Worm (Caenorhabditis elegans) whole organism, young adult: ENCODE data around the gene Y48E1C.2.

Experiments
- B0019.2 ChIP-seq: fragments of 200-800 bp; sonication (Bioruptor generic); conservative IDR thresholded peaks from 2 replicates; pipeline ENCODE4 v1.3.6; 2022; ENCODE audit warnings: missing genetic modification reagents, missing genetic modification characterization, missing compliant biosample characterization
- B0261.1 ChIP-seq: sonication (generic microtip); optimal IDR thresholded peaks from 2 replicates; lab custom pipeline; 2016; ENCODE audit warnings: mild to moderate bottlenecking, missing genetic modification characterization, moderate library complexity, missing compliant biosample characterization
- F22D6.2 ChIP-seq: sonication (generic microtip); optimal IDR thresholded peaks from 2 replicates; lab custom pipeline; 2016; ENCODE audit warnings: mild to moderate bottlenecking, missing genetic modification characterization, missing compliant biosample characterization
- F23B12.7 ChIP-seq: sonication (generic microtip); optimal IDR thresholded peaks from 2 replicates; lab custom pipeline; 2017; ENCODE audit warnings: missing genetic modification characterization, mild to moderate bottlenecking, missing compliant biosample characterization, antibody characterized with exemption, moderate library complexity; ENCODE audit not compliant: insufficient read depth
- F49E8.2 ChIP-seq: sonication (generic microtip); optimal IDR thresholded peaks from 3 replicates; lab custom pipeline; 2017; ENCODE audit warnings: missing genetic modification characterization, mild to moderate bottlenecking, missing compliant biosample characterization, antibody characterized with exemption, moderate library complexity; ENCODE audit not compliant: insufficient read depth
- Y79H2A.3 ChIP-seq: fragments of 200-800 bp; sonication (Bioruptor generic); conservative IDR thresholded peaks from 2 replicates; pipeline ENCODE4 v1.3.6; 2022; ENCODE audit warnings: missing genetic modification reagents, missing genetic modification characterization, missing compliant biosample characterization
- Y95B8A.8 ChIP-seq: fragments of 200-800 bp; sonication (Bioruptor generic); IDR thresholded peaks from 2 replicates; pipeline ENCODE4 v1.3.6; 2022; ENCODE audit warnings: missing genetic modification reagents, missing genetic modification characterization, missing compliant biosample characterization
- aptf-3 ChIP-seq: fragments of 200-800 bp; sonication (Bioruptor generic); IDR thresholded peaks from 2 replicates; pipeline ENCODE4 v1.3.6; 2022; ENCODE audit warnings: missing genetic modification characterization, missing compliant biosample characterization
- attf-3 ChIP-seq: fragments of 200-800 bp; sonication (Bioruptor generic); conservative IDR thresholded peaks from 2 replicates; pipeline ENCODE4 v1.3.6; 2022; ENCODE audit warnings: missing genetic modification reagents, missing genetic modification characterization, missing compliant biosample characterization
- bed-1 ChIP-seq: fragments of 200-800 bp; sonication (Bioruptor generic); IDR thresholded peaks from 2 replicates; pipeline ENCODE4 v1.3.6; 2022; ENCODE audit warnings: missing genetic modification reagents, missing genetic modification characterization, missing compliant biosample characterization
- ccch-3 ChIP-seq: fragments of 200-800 bp; sonication (Bioruptor generic); optimal IDR thresholded peaks from 2 replicates; lab custom pipeline; 2018; ENCODE audit warnings: mild to moderate bottlenecking, missing genetic modification characterization, missing compliant biosample characterization
- ceh-100 ChIP-seq: fragments of 200-800 bp; sonication (Bioruptor generic); IDR thresholded peaks from 2 replicates; pipeline ENCODE4 v1.3.6; 2022; ENCODE audit warnings: missing genetic modification reagents, missing genetic modification characterization, missing compliant biosample characterization
- ceh-58 ChIP-seq: fragments of 200-800 bp; sonication (Bioruptor generic); IDR thresholded peaks from 2 replicates; pipeline ENCODE4 v1.3.6; 2022; ENCODE audit warnings: missing genetic modification characterization, missing compliant biosample characterization
- ceh-79 ChIP-seq: sonication (generic microtip); optimal IDR thresholded peaks from 2 replicates; lab custom pipeline; 2017; ENCODE audit warnings: mild to moderate bottlenecking, missing genetic modification characterization, missing compliant biosample characterization
- die-1 ChIP-seq: sonication (generic microtip); optimal IDR thresholded peaks from 2 replicates; lab custom pipeline; 2016; ENCODE audit warnings: missing genotype, mild to moderate bottlenecking, missing genetic modification characterization, missing compliant biosample characterization
- dox-1 ChIP-seq: fragments of 200-800 bp; sonication (Bioruptor generic); IDR thresholded peaks from 2 replicates; pipeline ENCODE4 v1.3.6; 2022; ENCODE audit warnings: missing genetic modification reagents, missing genetic modification characterization, missing compliant biosample characterization
- egl-18 ChIP-seq: fragments of 200-800 bp; sonication (Bioruptor generic); IDR thresholded peaks from 2 replicates; pipeline ENCODE4 v1.3.6; 2022; ENCODE audit warnings: missing genetic modification reagents, missing genetic modification characterization, missing compliant biosample characterization
- fkh-3 ChIP-seq: sonication (generic microtip); optimal IDR thresholded peaks from 2 replicates; lab custom pipeline; 2016; ENCODE audit warnings: mild to moderate bottlenecking, missing genetic modification characterization, missing compliant biosample characterization
- hsf-1 ChIP-seq: fragments of 200-800 bp; sonication (Bioruptor generic); IDR thresholded peaks from 2 replicates; pipeline ENCODE4 v1.3.6; 2022; ENCODE audit warnings: missing genetic modification reagents, missing genetic modification characterization, missing compliant biosample characterization
- lin-54 ChIP-seq: fragments of 200-800 bp; sonication (Bioruptor generic); optimal IDR thresholded peaks from 2 replicates; lab custom pipeline; 2018; ENCODE audit warnings: mild to moderate bottlenecking, missing genetic modification characterization, missing compliant biosample characterization
- lsl-1 ChIP-seq: fragments of 200-800 bp; sonication (Bioruptor generic); optimal IDR thresholded peaks from 2 replicates; lab custom pipeline; 2018; ENCODE audit warnings: mild to moderate bottlenecking, missing genetic modification characterization, moderate library complexity, missing compliant biosample characterization
- madf-3 ChIP-seq: fragments of 200-800 bp; sonication (Bioruptor generic); IDR thresholded peaks from 2 replicates; pipeline ENCODE4 v1.3.6; 2022; ENCODE audit warnings: missing genetic modification reagents, missing genetic modification characterization, missing compliant biosample characterization
- mes-4 ChIP-seq: sonication (generic microtip); optimal IDR thresholded peaks from 2 replicates; lab custom pipeline; 2016; ENCODE audit warnings: missing genotype, missing genetic modification characterization, missing compliant biosample characterization
- nhr-90 ChIP-seq: sonication (generic microtip); optimal IDR thresholded peaks from 2 replicates; lab custom pipeline; 2016; ENCODE audit warnings: missing genotype, mild to moderate bottlenecking, missing genetic modification characterization, missing compliant biosample characterization
- rcor-1 ChIP-seq: fragments of 200-800 bp; sonication (Bioruptor generic); IDR thresholded peaks from 2 replicates; pipeline ENCODE4 v1.3.6; 2022; ENCODE audit warnings: missing genetic modification reagents, missing genetic modification characterization, missing compliant biosample characterization
- repo-1 ChIP-seq: sonication (generic microtip); optimal IDR thresholded peaks from 2 replicates; lab custom pipeline; 2017; ENCODE audit warnings: mild to moderate bottlenecking, missing genetic modification characterization, missing compliant biosample characterization
- sdz-38 ChIP-seq: sonication (generic microtip); optimal IDR thresholded peaks from 2 replicates; lab custom pipeline; 2016; ENCODE audit warnings: missing genotype, missing genetic modification characterization, missing compliant biosample characterization
- snpc-1.1 ChIP-seq: sonication (generic microtip); optimal IDR thresholded peaks from 2 replicates; lab custom pipeline; 2017; ENCODE audit warnings: missing genetic modification characterization, mild to moderate bottlenecking, missing compliant biosample characterization, antibody characterized with exemption, moderate library complexity, missing genotype, missing genetic modification reagents; ENCODE audit not compliant: insufficient read depth
- snpc-1.3 ChIP-seq: sonication (generic microtip); optimal IDR thresholded peaks from 2 replicates; lab custom pipeline; 2017; ENCODE audit warnings: missing genetic modification characterization, mild to moderate bottlenecking, missing compliant biosample characterization, antibody characterized with exemption, moderate library complexity, missing genotype, missing genetic modification reagents; ENCODE audit not compliant: insufficient read depth
- snpc-4 ChIP-seq, 5 experiments: fragments of 150-350 bp in 1 of 5; sonication (generic microtip) in 4 of 5; optimal IDR thresholded peaks; 2 replicates each; lab custom pipeline; 2014 to 2018; ENCODE audit warnings: missing genetic modification characterization in 5 of 5, missing biosample characterization in 3 of 5, antibody characterized with exemption in 2 of 5, mild to moderate bottlenecking in 2 of 5, missing compliant biosample characterization in 2 of 5, missing genotype in 2 of 5, moderate library complexity in 2 of 5, missing genetic modification reagents in 1 of 5
- sptf-2 ChIP-seq: fragments of 200-800 bp; sonication (Bioruptor generic); optimal IDR thresholded peaks from 2 replicates; lab custom pipeline; 2018; ENCODE audit warnings: mild to moderate bottlenecking, missing genetic modification characterization, missing compliant biosample characterization
- tlf-1 ChIP-seq: fragments of 200-800 bp; sonication (Bioruptor generic); optimal IDR thresholded peaks from 2 replicates; lab custom pipeline; 2018; ENCODE audit warnings: mild to moderate bottlenecking, missing genetic modification characterization, missing compliant biosample characterization
- zim-3 ChIP-seq: sonication (generic microtip); optimal IDR thresholded peaks from 2 replicates; lab custom pipeline; 2017; ENCODE audit warnings: mild to moderate bottlenecking, missing genetic modification characterization, moderate library complexity, missing compliant biosample characterization
- ztf-22 ChIP-seq: fragments of 200-800 bp; sonication (Bioruptor generic); optimal IDR thresholded peaks from 2 replicates; lab custom pipeline; 2018; ENCODE audit warnings: mild to moderate bottlenecking, missing genetic modification characterization, moderate library complexity, missing compliant biosample characterization
- ztf-25 ChIP-seq: fragments of 200-800 bp; sonication (Bioruptor generic); IDR thresholded peaks from 2 replicates; pipeline ENCODE4 v1.3.6; 2022; ENCODE audit warnings: missing genetic modification reagents, missing genetic modification characterization, missing compliant biosample characterization
- ztf-3 ChIP-seq: fragments of 200-800 bp; sonication (Bioruptor generic); optimal IDR thresholded peaks from 2 replicates; lab custom pipeline; 2018; ENCODE audit warnings: mild to moderate bottlenecking, missing genetic modification characterization, missing compliant biosample characterization

Gene Y48E1C.2

DNA sequence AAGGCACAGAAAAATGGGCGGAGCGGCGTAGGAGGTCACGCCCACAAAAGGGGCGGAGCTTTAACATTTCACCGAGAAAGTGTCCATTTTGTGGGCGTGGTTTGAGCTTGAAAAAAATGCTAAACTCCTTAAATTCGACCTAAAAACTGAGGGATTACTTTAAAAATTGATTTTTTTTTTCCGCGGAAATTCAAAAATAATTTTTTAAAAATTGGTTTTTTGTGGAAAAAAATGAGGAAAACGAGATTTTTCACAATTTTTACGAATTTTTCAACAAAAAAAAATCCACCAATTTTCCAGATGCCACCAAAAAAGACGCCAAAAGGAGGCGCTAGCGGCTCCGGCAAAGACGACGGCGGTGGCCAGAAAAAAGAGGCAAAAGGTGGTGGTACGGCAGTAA is 21.7 kb upstream of the Y48E1C.2 start, which contains the start of gene pinn-4:
TSS of gene pinn-4 (plus strand) at position 301 of the 400 bp plus-strand sequence.
- TF ChIP-seq die-1 (tag; lab: Kevin White, UChicago): no peak
- no peak for TF ChIP-seq ceh-58 (GFP tag; lab: Robert Waterston, UW)
- no peak for TF ChIP-seq hsf-1 (GFP tag; lab: Robert Waterston, UW)
- TF ChIP-seq F22D6.2 (tag; lab: Kevin White, UChicago): no peak
- TF ChIP-seq snpc-4 (GFP tag; optimal IDR thresholded peaks at IDR 0.05; lab: Kevin White, UChicago): no peak
- no peak for TF ChIP-seq snpc-4 (tag; optimal IDR thresholded peaks at IDR 0.05; lab: Kevin White, UChicago)
- no peak for TF ChIP-seq attf-3 (GFP tag; lab: Robert Waterston, UW)
- no peak for TF ChIP-seq egl-18 (GFP tag; lab: Robert Waterston, UW)
- TF ChIP-seq F49E8.2 (tag; lab: Kevin White, UChicago): no peak
- no peak for TF ChIP-seq zim-3 (tag; lab: Kevin White, UChicago)
- TF ChIP-seq ztf-25 (GFP tag; lab: Robert Waterston, UW): no peak
- no peak for TF ChIP-seq ztf-22 (GFP tag; lab: Kevin White, UChicago)
- TF ChIP-seq fkh-3 (tag; lab: Kevin White, UChicago): no peak
- no peak for TF ChIP-seq ztf-3 (GFP tag; lab: Kevin White, UChicago)
- TF ChIP-seq ceh-100 (GFP tag; lab: Robert Waterston, UW): no peak
- TF ChIP-seq Y79H2A.3 (GFP tag; lab: Robert Waterston, UW): no peak
- no peak for TF ChIP-seq F23B12.7
- TF ChIP-seq lin-54 (GFP tag; lab: Kevin White, UChicago): no peak
- no peak for TF ChIP-seq sptf-2
- no peak for TF ChIP-seq Y95B8A.8

ce11 chrII:13405840-13406239 is 18.5 kb upstream of the Y48E1C.2 start, which contains the start of gene efl-2:
Gene efl-2, plus strand, starts transcription at chrII:13406140.
- TF ChIP-seq dox-1 (GFP tag; lab: Robert Waterston, UW) (no peak), bed-1 (GFP tag; lab: Robert Waterston, UW) (no peak), B0261.1 (tag; lab: Kevin White, UChicago) (no peak), snpc-1.1 (tag; lab: Kevin White, UChicago) (no peak), rcor-1 (GFP tag; lab: Robert Waterston, UW) (no peak), ceh-79 (tag; lab: Kevin White, UChicago) (no peak), repo-1 (tag; lab: Kevin White, UChicago) (no peak), mes-4 (no peak), aptf-3 (GFP tag; lab: Robert Waterston, UW) (no peak), ztf-3 (GFP tag; lab: Kevin White, UChicago) (no peak), fkh-3 (tag; lab: Kevin White, UChicago) (no peak), madf-3 (GFP tag; lab: Robert Waterston, UW) (no peak), lsl-1 (GFP tag; lab: Kevin White, UChicago) (no peak), tlf-1 (GFP tag; lab: Kevin White, UChicago) (no peak), ccch-3 (GFP tag; lab: Kevin White, UChicago) (no peak), B0019.2 (no peak), snpc-1.3 (no peak), sdz-38 (no peak), nhr-90 (tag; lab: Kevin White, UChicago) (no peak), Y95B8A.8 (no peak)
